Fruit fly (Drosophila melanogaster) whole organism, wandering third instar larva: ENCODE results near the gene CG7367.

Source experiments
- Dfd ChIP-seq: fragments of >200 bp; optimal IDR thresholded peaks from 2 replicates; lab custom pipeline; 2017; ENCODE audit warnings: missing biosample characterization, missing genetic modification characterization
- Dif ChIP-seq: fragments of 200-275, 200-300 bp; sonication (Bioruptor generic); optimal IDR thresholded peaks from 2 replicates; lab custom pipeline; 2018; ENCODE audit warnings: missing biosample characterization, missing genetic modification characterization; ENCODE audit not compliant: partially characterized antibody
- Hnf4 ChIP-seq: fragments of 200-800 bp; sonication (Bioruptor generic); optimal IDR thresholded peaks from 2 replicates; lab custom pipeline; 2016; ENCODE audit warnings: missing biosample characterization, mild to moderate bottlenecking, missing genetic modification characterization
- OdsH ChIP-seq: fragments of 200-800 bp; sonication (Bioruptor generic); optimal IDR thresholded peaks from 2 replicates; lab custom pipeline; 2016; ENCODE audit warnings: missing biosample characterization, mild to moderate bottlenecking, missing genetic modification characterization
- Sp1 ChIP-seq: fragments of 200-800 bp; sonication (Bioruptor generic); optimal IDR thresholded peaks from 3 replicates; lab custom pipeline; 2019; ENCODE audit warnings: missing biosample characterization, mild to moderate bottlenecking, missing genetic modification characterization, moderate library complexity
- dsf ChIP-seq: sonication (Bioruptor generic); optimal IDR thresholded peaks from 2 replicates; lab custom pipeline; 2016; ENCODE audit warnings: missing biosample characterization, missing genetic modification characterization, borderline replicate concordance
- fru ChIP-seq: fragments of 200-800 bp; sonication (Bioruptor generic); optimal IDR thresholded peaks from 3 replicates; lab custom pipeline; 2016; ENCODE audit warnings: missing biosample characterization, mild to moderate bottlenecking, missing genetic modification characterization
- lola ChIP-seq: fragments of >200 bp; optimal IDR thresholded peaks from 2 replicates; lab custom pipeline; 2017; ENCODE audit warnings: missing biosample characterization, missing genetic modification characterization
- pan ChIP-seq: fragments of >200 bp; optimal IDR thresholded peaks from 2 replicates; lab custom pipeline; 2017
- psq ChIP-seq: fragments of 200-800 bp; sonication (Bioruptor generic); optimal IDR thresholded peaks from 3 replicates; lab custom pipeline; 2017; ENCODE audit warnings: missing biosample characterization, mild to moderate bottlenecking, missing genetic modification characterization, moderate library complexity
- usp ChIP-seq: fragments of >200 bp; optimal IDR thresholded peaks from 2 replicates; lab custom pipeline; 2017; ENCODE audit warnings: missing biosample characterization, missing genetic modification characterization
- woc ChIP-seq: sonication (Bioruptor generic); optimal IDR thresholded peaks from 2 replicates; lab custom pipeline; 2016; ENCODE audit warnings: missing biosample characterization, mild to moderate bottlenecking, missing genetic modification characterization

DNA sequence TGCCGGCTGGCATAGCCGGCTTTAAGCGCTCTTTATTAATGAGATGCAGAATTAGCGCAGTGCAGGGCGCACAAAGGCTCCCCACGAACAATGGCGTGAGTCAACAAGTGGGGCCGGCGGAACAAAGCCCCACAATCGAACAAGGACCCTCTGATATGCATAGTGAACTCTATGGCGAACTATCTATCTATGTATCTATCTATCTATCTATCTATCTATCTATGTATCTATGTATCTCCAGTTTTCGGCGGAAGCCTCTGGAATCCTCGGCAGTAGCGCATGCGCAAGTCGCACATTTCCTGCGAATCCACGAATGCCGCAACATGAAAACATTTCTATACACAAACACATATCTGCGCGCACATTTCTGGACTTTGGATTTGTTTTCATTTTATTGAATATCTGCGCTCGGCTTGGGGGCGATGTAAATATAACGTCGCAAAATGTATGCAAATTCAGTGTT, 39.0 kb downstream of the CG7367 start:
- TF ChIP-seq lola (GFP tag; lab: Kevin White, UChicago): no peak
- peak; percentile 86 for TF ChIP-seq psq (GFP tag; lab: Kevin White, UChicago)
- no peak for TF ChIP-seq pan (lab: Kevin White, UChicago)
- TF ChIP-seq Dfd: no peak
- TF ChIP-seq Sp1 (GFP tag; lab: Kevin White, UChicago): peak; percentile 80
- peak; percentile 81 for TF ChIP-seq OdsH (GFP tag; lab: Kevin White, UChicago)
- no peak for TF ChIP-seq usp
- no peak for TF ChIP-seq dsf (GFP tag; lab: Kevin White, UChicago)
- peak; percentile 96 for TF ChIP-seq fru (GFP tag; lab: Kevin White, UChicago)
- TF ChIP-seq woc (GFP tag; lab: Kevin White, UChicago): peak; percentile 89
- no peak for TF ChIP-seq Dif (GFP tag; lab: Kevin White, UChicago)
- peak; percentile 85 for TF ChIP-seq Hnf4 (GFP tag; lab: Kevin White, UChicago)
